Comparison of ENCODE assay signal across 1 fruit fly cellular context in genomic region chr3L:18281236-18281635, dm6.
A peak's percentile ranks its signal among the peaks of the same experiment; 100 is the strongest.
TF ChIP-seq lines count a peak whose summit lies in the region.

No protein-coding gene starts in this region.

TF ChIP-seq in whole organism, embryonic, 481 proteins besides CTCF, POLR2A, EP300 and RAD21 (continued from another document and continues in another):
- peak; percentile 75 for TF ChIP-seq CG15073 (GFP tag; optimal IDR thresholded peaks at IDR 0.05; lab: Kevin White, UChicago)
- peak; percentile 87 for TF ChIP-seq Mes4 (GFP tag; optimal IDR thresholded peaks at IDR 0.05; lab: Kevin White, UChicago)
- peak; percentile 38 for TF ChIP-seq cwo (GFP tag; optimal IDR thresholded peaks at IDR 0.05; lab: Kevin White, UChicago)
- TF ChIP-seq bigmax (GFP tag; optimal IDR thresholded peaks at IDR 0.05; lab: Kevin White, UChicago): no peak
- peak; percentile 51 for TF ChIP-seq Sry-δ (GFP tag; optimal IDR thresholded peaks at IDR 0.05; lab: Kevin White, UChicago)
- peak; percentile 97 for TF ChIP-seq CG9727 (GFP tag; optimal IDR thresholded peaks at IDR 0.05; lab: Kevin White, UChicago)
- peak; percentile 90; the same call in 2 of the 3 replicates for TF ChIP-seq CG34422 (GFP tag; IDR thresholded peaks at IDR 0.05; lab: Robert Waterston, UW)
- peak; percentile 90 for TF ChIP-seq lmd (GFP tag; IDR thresholded peaks at IDR 0.05; lab: Robert Waterston, UW)
- peak; percentile 70 for TF ChIP-seq CrebB (tag; optimal IDR thresholded peaks at IDR 0.05; lab: Kevin White, UChicago)
- peak; percentile 78 for TF ChIP-seq dm (GFP tag; optimal IDR thresholded peaks at IDR 0.05; lab: Kevin White, UChicago)
- TF ChIP-seq CG10274 (GFP tag; optimal IDR thresholded peaks at IDR 0.05; lab: Kevin White, UChicago): peak; percentile 84
- TF ChIP-seq dmrt99B (tag; optimal IDR thresholded peaks at IDR 0.05; lab: Kevin White, UChicago): peak; percentile 87
- TF ChIP-seq scrt (GFP tag; optimal IDR thresholded peaks at IDR 0.05; lab: Kevin White, UChicago): peak; percentile 49
- TF ChIP-seq bsh (GFP tag; optimal IDR thresholded peaks at IDR 0.05; lab: Kevin White, UChicago): peak; percentile 36 to 97
- TF ChIP-seq HmgD (GFP tag; optimal IDR thresholded peaks at IDR 0.05; lab: Kevin White, UChicago): no peak
- TF ChIP-seq CG15269 (tag; optimal IDR thresholded peaks at IDR 0.05; lab: Kevin White, UChicago): peak; percentile 75
- TF ChIP-seq Bteb2 (GFP tag; optimal IDR thresholded peaks at IDR 0.05; lab: Kevin White, UChicago): peak; percentile 55
- TF ChIP-seq nmo (GFP tag; optimal IDR thresholded peaks at IDR 0.05; lab: Kevin White, UChicago): peak; percentile 96
- TF ChIP-seq ssp (GFP tag; IDR thresholded peaks at IDR 0.05; lab: Robert Waterston, UW): peak; percentile 78
- TF ChIP-seq CG13424 (tag; optimal IDR thresholded peaks at IDR 0.05; lab: Kevin White, UChicago): peak; percentile 91
- TF ChIP-seq eve (GFP tag; optimal IDR thresholded peaks at IDR 0.05; lab: Kevin White, UChicago): peak in 1 of 2 experiments; percentile 93
- peak; percentile 78 for TF ChIP-seq fd102C (GFP tag; optimal IDR thresholded peaks at IDR 0.05; lab: Kevin White, UChicago)
- TF ChIP-seq CG7963 (GFP tag; IDR thresholded peaks at IDR 0.05; lab: Robert Waterston, UW; ENCODE audit: partially characterized antibody): no peak
- peak; percentile 46; the same call in 1 of the 2 replicates for TF ChIP-seq CG11696 (GFP tag; IDR thresholded peaks at IDR 0.05; lab: Robert Waterston, UW)
- TF ChIP-seq CG3407 (GFP tag; optimal IDR thresholded peaks at IDR 0.05; lab: Kevin White, UChicago): peak; percentile 87
- TF ChIP-seq ci (GFP tag; IDR thresholded peaks at IDR 0.05; lab: Robert Waterston, UW): peak; percentile 94
- TF ChIP-seq ATbp (GFP tag; optimal IDR thresholded peaks at IDR 0.05; lab: Kevin White, UChicago): peak; percentile 74
- TF ChIP-seq CG7786 (GFP tag; optimal IDR thresholded peaks at IDR 0.05; lab: Kevin White, UChicago): peak; percentile 88
- no peak for TF ChIP-seq CG13296 (GFP tag; optimal IDR thresholded peaks at IDR 0.05; lab: Kevin White, UChicago)
- TF ChIP-seq CG6272 (GFP tag; IDR thresholded peaks at IDR 0.05; lab: Robert Waterston, UW): no peak
- no peak for TF ChIP-seq lbe (GFP tag; optimal IDR thresholded peaks at IDR 0.05; lab: Kevin White, UChicago)
- peak; percentile 70 for TF ChIP-seq psq (GFP tag; optimal IDR thresholded peaks at IDR 0.05; lab: Kevin White, UChicago)
- peak; percentile 92 to 97 for TF ChIP-seq chif (GFP tag; optimal IDR thresholded peaks at IDR 0.05; lab: Kevin White, UChicago)
- TF ChIP-seq lov (optimal IDR thresholded peaks at IDR 0.05; lab: Kevin White, UChicago): no peak
- TF ChIP-seq lov (GFP tag; IDR thresholded peaks at IDR 0.05; lab: Robert Waterston, UW): peak; percentile 95
- TF ChIP-seq Atf6 (GFP tag; IDR thresholded peaks at IDR 0.05; lab: Robert Waterston, UW): no peak
- TF ChIP-seq Lhr (GFP tag; optimal IDR thresholded peaks at IDR 0.05; lab: Kevin White, UChicago): peak; percentile 81
- peak; percentile 57 for TF ChIP-seq BtbVII (GFP tag; optimal IDR thresholded peaks at IDR 0.05; lab: Kevin White, UChicago)
- TF ChIP-seq sisA (GFP tag; IDR thresholded peaks at IDR 0.05; lab: Robert Waterston, UW): peak; percentile 89
- TF ChIP-seq tup (GFP tag; optimal IDR thresholded peaks at IDR 0.05; lab: Kevin White, UChicago): peak; percentile 82
- TF ChIP-seq bab2 (GFP tag; optimal IDR thresholded peaks at IDR 0.05; lab: Kevin White, UChicago): peak; percentile 88
- TF ChIP-seq twi (tag; optimal IDR thresholded peaks at IDR 0.05; lab: Kevin White, UChicago): peak; percentile 91
- TF ChIP-seq Chrac-16 (GFP tag; optimal IDR thresholded peaks at IDR 0.05; lab: Kevin White, UChicago): peak; percentile 92
- peak; percentile 58 for TF ChIP-seq Asciz (GFP tag; optimal IDR thresholded peaks at IDR 0.05; lab: Kevin White, UChicago)
- TF ChIP-seq jing (GFP tag; optimal IDR thresholded peaks at IDR 0.05; lab: Kevin White, UChicago): peak; percentile 79
- no peak for TF ChIP-seq ato (GFP tag; IDR thresholded peaks at IDR 0.05; lab: Robert Waterston, UW; ENCODE audit: partially characterized antibody)
- TF ChIP-seq Dref (GFP tag; IDR thresholded peaks at IDR 0.05; lab: Robert Waterston, UW): no peak
- TF ChIP-seq stc (GFP tag; IDR thresholded peaks at IDR 0.05; lab: Robert Waterston, UW): peak; percentile 80
- TF ChIP-seq chn (GFP tag; optimal IDR thresholded peaks at IDR 0.05; lab: Kevin White, UChicago): peak; percentile 95
- TF ChIP-seq hkb (optimal IDR thresholded peaks at IDR 0.05; lab: Kevin White, UChicago): no peak
- TF ChIP-seq hkb (GFP tag; IDR thresholded peaks at IDR 0.05; lab: Robert Waterston, UW): peak; percentile 88
- no peak for TF ChIP-seq mirr (GFP tag; optimal IDR thresholded peaks at IDR 0.05; lab: Kevin White, UChicago)
- TF ChIP-seq CG4424 (GFP tag; optimal IDR thresholded peaks at IDR 0.05; lab: Kevin White, UChicago): peak; percentile 91
- TF ChIP-seq tio (GFP tag; optimal IDR thresholded peaks at IDR 0.05; lab: Kevin White, UChicago): peak; percentile 76
- no peak for TF ChIP-seq zf30C (GFP tag; optimal IDR thresholded peaks at IDR 0.05; lab: Kevin White, UChicago)
- peak; percentile 90 for TF ChIP-seq peb (GFP tag; IDR thresholded peaks at IDR 0.05; lab: Robert Waterston, UW)
- TF ChIP-seq bcd (GFP tag; optimal IDR thresholded peaks at IDR 0.05; lab: Kevin White, UChicago): peak; percentile 80
- peak; percentile 93 for TF ChIP-seq CG6254 (GFP tag; optimal IDR thresholded peaks at IDR 0.05; lab: Kevin White, UChicago)
- no peak for TF ChIP-seq Poxn (GFP tag; IDR thresholded peaks at IDR 0.05; lab: Robert Waterston, UW)
- TF ChIP-seq chm (GFP tag; IDR thresholded peaks at IDR 0.05; lab: Robert Waterston, UW): peak; percentile 96
- peak; percentile 61 for TF ChIP-seq CG17802 (tag; optimal IDR thresholded peaks at IDR 0.05; lab: Kevin White, UChicago)
- TF ChIP-seq ftz-f1 (GFP tag; optimal IDR thresholded peaks at IDR 0.05; lab: Kevin White, UChicago): no peak
- peak; percentile 61 for TF ChIP-seq CG9215 (GFP tag; IDR thresholded peaks at IDR 0.05; lab: Robert Waterston, UW)
- TF ChIP-seq Dp (GFP tag; optimal IDR thresholded peaks at IDR 0.05; lab: Kevin White, UChicago): no peak
- peak; percentile 81; the same call in 2 of the 3 replicates for TF ChIP-seq ase (GFP tag; IDR thresholded peaks at IDR 0.05; lab: Robert Waterston, UW)
- peak; percentile 86 for TF ChIP-seq PHDP (tag; optimal IDR thresholded peaks at IDR 0.05; lab: Kevin White, UChicago)
- TF ChIP-seq zen2 (GFP tag; IDR thresholded peaks at IDR 0.05; lab: Robert Waterston, UW; ENCODE audit: partially characterized antibody): no peak
- no peak for TF ChIP-seq Nf-YC (tag; optimal IDR thresholded peaks at IDR 0.05; lab: Kevin White, UChicago)
- peak; percentile 88 for TF ChIP-seq onecut (GFP tag; IDR thresholded peaks at IDR 0.05; lab: Robert Waterston, UW)
- peak; percentile 80; the same call in 3 of the 4 replicates for TF ChIP-seq Gug (GFP tag; IDR thresholded peaks at IDR 0.05; lab: Robert Waterston, UW)
- no peak for TF ChIP-seq CG6854 (GFP tag; optimal IDR thresholded peaks at IDR 0.05; lab: Kevin White, UChicago)
- no peak for TF ChIP-seq hb (GFP tag; IDR thresholded peaks at IDR 0.05; lab: Robert Waterston, UW; ENCODE audit: partially characterized antibody)
- TF ChIP-seq CG33557 (GFP tag; optimal IDR thresholded peaks at IDR 0.05; lab: Kevin White, UChicago): peak; percentile 99
- TF ChIP-seq usp (GFP tag; optimal IDR thresholded peaks at IDR 0.05; lab: Kevin White, UChicago): no peak
- TF ChIP-seq NC2α (GFP tag; optimal IDR thresholded peaks at IDR 0.05; lab: Kevin White, UChicago): peak; percentile 71
- TF ChIP-seq Awh (GFP tag; IDR thresholded peaks at IDR 0.05; lab: Robert Waterston, UW): peak; percentile 89
- peak; percentile 96 for TF ChIP-seq CG2202 (tag; optimal IDR thresholded peaks at IDR 0.05; lab: Kevin White, UChicago)
- TF ChIP-seq CG4328 (GFP tag; optimal IDR thresholded peaks at IDR 0.05; lab: Kevin White, UChicago): peak; percentile 64
- TF ChIP-seq br (optimal IDR thresholded peaks at IDR 0.05; lab: Kevin White, UChicago): no peak
- peak in 1 of 2 experiments; percentile 77 for TF ChIP-seq Eip74EF (GFP tag; optimal IDR thresholded peaks at IDR 0.05; lab: Kevin White, UChicago)
- TF ChIP-seq NFAT (GFP tag; IDR thresholded peaks at IDR 0.05; lab: Robert Waterston, UW): 0 out of 2 replicates have a peak, but pooled peaks have one; percentile 34
- TF ChIP-seq MBD-R2 (GFP tag; IDR thresholded peaks at IDR 0.05; lab: Robert Waterston, UW): peak; percentile 30; the same call in 1 of the 2 replicates
- peak; percentile 91 for TF ChIP-seq Blimp-1 (GFP tag; optimal IDR thresholded peaks at IDR 0.05; lab: Kevin White, UChicago)
- TF ChIP-seq sim (GFP tag; IDR thresholded peaks at IDR 0.05; lab: Robert Waterston, UW): peak; percentile 96
- no peak for TF ChIP-seq Tbp (GFP tag; optimal IDR thresholded peaks at IDR 0.05; lab: Kevin White, UChicago)
- TF ChIP-seq CG1792 (GFP tag; optimal IDR thresholded peaks at IDR 0.05; lab: Kevin White, UChicago): peak; percentile 78
- TF ChIP-seq fd3F (GFP tag; optimal IDR thresholded peaks at IDR 0.05; lab: Kevin White, UChicago): peak; percentile 28
- peak; percentile 91 for TF ChIP-seq CG2875 (GFP tag; optimal IDR thresholded peaks at IDR 0.05; lab: Kevin White, UChicago)
- peak; percentile 66 for TF ChIP-seq fd64A (GFP tag; optimal IDR thresholded peaks at IDR 0.05; lab: Kevin White, UChicago)
- peak; percentile 92 for TF ChIP-seq pnt (GFP tag; optimal IDR thresholded peaks at IDR 0.05; lab: Kevin White, UChicago)
- peak; percentile 91 for TF ChIP-seq CG8765 (GFP tag; IDR thresholded peaks at IDR 0.05; lab: Robert Waterston, UW)
- peak; percentile 99 for TF ChIP-seq dmrt11E (tag; optimal IDR thresholded peaks at IDR 0.05; lab: Kevin White, UChicago)
- TF ChIP-seq ap (GFP tag; IDR thresholded peaks at IDR 0.05; lab: Robert Waterston, UW): peak; percentile 70
- peak; percentile 50 for TF ChIP-seq ERR (GFP tag; optimal IDR thresholded peaks at IDR 0.05; lab: Kevin White, UChicago)
- peak; percentile 75 for TF ChIP-seq p53 (GFP tag; optimal IDR thresholded peaks at IDR 0.05; lab: Kevin White, UChicago)
- TF ChIP-seq CG18599 (GFP tag; optimal IDR thresholded peaks at IDR 0.05; lab: Kevin White, UChicago): peak; percentile 74
- peak; percentile 88 for TF ChIP-seq CG10462 (GFP tag; optimal IDR thresholded peaks at IDR 0.05; lab: Kevin White, UChicago)
- TF ChIP-seq h (optimal IDR thresholded peaks at IDR 0.05; lab: Kevin White, UChicago): no peak
- no peak for TF ChIP-seq Dfd (GFP tag; optimal IDR thresholded peaks at IDR 0.05; lab: Kevin White, UChicago)
- TF ChIP-seq CG12391 (tag; optimal IDR thresholded peaks at IDR 0.05; lab: Kevin White, UChicago): peak; percentile 95
- peak; percentile 69 for TF ChIP-seq E2f2 (GFP tag; IDR thresholded peaks at IDR 0.05; lab: Robert Waterston, UW)
- TF ChIP-seq mld (GFP tag; IDR thresholded peaks at IDR 0.05; lab: Robert Waterston, UW; ENCODE audit: partially characterized antibody): no peak
- peak; percentile 72 for TF ChIP-seq CG10654 (GFP tag; optimal IDR thresholded peaks at IDR 0.05; lab: Kevin White, UChicago)
- peak; percentile 87 for TF ChIP-seq CG7745 (tag; optimal IDR thresholded peaks at IDR 0.05; lab: Kevin White, UChicago)
- TF ChIP-seq dati (GFP tag; IDR thresholded peaks at IDR 0.05; lab: Robert Waterston, UW): peak; percentile 82
- TF ChIP-seq CG10565 (GFP tag; optimal IDR thresholded peaks at IDR 0.05; lab: Kevin White, UChicago): peak; percentile 54
- peak; percentile 82 for TF ChIP-seq Antp (GFP tag; optimal IDR thresholded peaks at IDR 0.05; lab: Kevin White, UChicago)
- peak; percentile 87 for TF ChIP-seq ken (GFP tag; IDR thresholded peaks at IDR 0.05; lab: Robert Waterston, UW)
- TF ChIP-seq sens-2 (GFP tag; IDR thresholded peaks at IDR 0.05; lab: Robert Waterston, UW): peak; percentile 90
- peak; percentile 91 for TF ChIP-seq CG13775 (GFP tag; optimal IDR thresholded peaks at IDR 0.05; lab: Kevin White, UChicago)
- peak; percentile 83 for TF ChIP-seq zen (tag; optimal IDR thresholded peaks at IDR 0.05; lab: Kevin White, UChicago)
- no peak for TF ChIP-seq luna (GFP tag; optimal IDR thresholded peaks at IDR 0.05; lab: Kevin White, UChicago)
- peak; percentile 90 for TF ChIP-seq CG8089 (GFP tag; optimal IDR thresholded peaks at IDR 0.05; lab: Kevin White, UChicago)
- no peak for TF ChIP-seq CG10543 (GFP tag; optimal IDR thresholded peaks at IDR 0.05; lab: Kevin White, UChicago)
- peak; percentile 96 for TF ChIP-seq CG1603 (tag; optimal IDR thresholded peaks at IDR 0.05; lab: Kevin White, UChicago)
- TF ChIP-seq hbn (GFP tag; IDR thresholded peaks at IDR 0.05; lab: Robert Waterston, UW; ENCODE audit: partially characterized antibody): no peak
- peak; percentile 92 for TF ChIP-seq CG10209 (GFP tag; optimal IDR thresholded peaks at IDR 0.05; lab: Kevin White, UChicago)
- TF ChIP-seq Oaz (GFP tag; IDR thresholded peaks at IDR 0.05; lab: Robert Waterston, UW): peak; percentile 64; the same call in 1 of the 2 replicates
- peak; percentile 96 for TF ChIP-seq row (GFP tag; IDR thresholded peaks at IDR 0.05; lab: Robert Waterston, UW)
- no peak for TF ChIP-seq schlank (tag; optimal IDR thresholded peaks at IDR 0.05; lab: Kevin White, UChicago)
- TF ChIP-seq HLHmδ (GFP tag; optimal IDR thresholded peaks at IDR 0.05; lab: Kevin White, UChicago): no peak
- peak; percentile 92 for TF ChIP-seq CG6689 (GFP tag; IDR thresholded peaks at IDR 0.05; lab: Robert Waterston, UW)
- no peak for TF ChIP-seq CG42726 (GFP tag; IDR thresholded peaks at IDR 0.05; lab: Robert Waterston, UW; ENCODE audit: partially characterized antibody)
- TF ChIP-seq tgo (GFP tag; IDR thresholded peaks at IDR 0.05; lab: Robert Waterston, UW): peak; percentile 84
- no peak for TF ChIP-seq CG11085 (GFP tag; IDR thresholded peaks at IDR 0.05; lab: Robert Waterston, UW)
- peak; percentile 69 for TF ChIP-seq kni (GFP tag; optimal IDR thresholded peaks at IDR 0.05; lab: Kevin White, UChicago)
- TF ChIP-seq Ada2b (GFP tag; IDR thresholded peaks at IDR 0.05; lab: Robert Waterston, UW): peak; percentile 72
- peak; percentile 76 for TF ChIP-seq crc (GFP tag; optimal IDR thresholded peaks at IDR 0.05; lab: Kevin White, UChicago)
- TF ChIP-seq slbo (GFP tag; IDR thresholded peaks at IDR 0.05; lab: Robert Waterston, UW): no peak; the same call in none of the 2 replicates
- TF ChIP-seq Neu2 (GFP tag; optimal IDR thresholded peaks at IDR 0.05; lab: Kevin White, UChicago; ENCODE audit: borderline replicate concordance): no peak
- no peak for TF ChIP-seq Adf1 (GFP tag; IDR thresholded peaks at IDR 0.05; lab: Robert Waterston, UW)
- peak; percentile 36 for TF ChIP-seq slou (GFP tag; optimal IDR thresholded peaks at IDR 0.05; lab: Kevin White, UChicago)
